Fruit fly (Drosophila melanogaster) whole organism, embryonic: Measurements from ENCODE around the gene CG2865.

Experiments
- Abd-B ChIP-seq: fragments of 200-800 bp; sonication (Bioruptor generic); optimal IDR thresholded peaks from 2 replicates; lab custom pipeline; 2018; ENCODE audit warnings: missing biosample characterization, mild to moderate bottlenecking, missing genetic modification characterization, moderate library complexity
- Ada2b ChIP-seq: fragments of 200-800 bp; sonication (Bioruptor generic); IDR thresholded peaks from 2 replicates; pipeline ENCODE4 v1.3.6; 2022; ENCODE audit warnings: missing biosample characterization, missing genetic modification characterization
- Antp ChIP-seq: fragments of 200-800 bp; sonication (Bioruptor generic); optimal IDR thresholded peaks from 3 replicates; lab custom pipeline; 2016; ENCODE audit warnings: missing biosample characterization, missing genetic modification characterization
- Awh ChIP-seq: fragments of 200-800 bp; sonication (Bioruptor generic); IDR thresholded peaks from 2 replicates; pipeline ENCODE4, ENCODE4 v1.3.6; 2022; ENCODE audit warnings: missing biosample characterization, missing genetic modification characterization
- CG10147 ChIP-seq: fragments of 200-800 bp; sonication (Bioruptor generic); optimal IDR thresholded peaks from 2 replicates; lab custom pipeline; 2019; ENCODE audit warnings: missing biosample characterization, mild to moderate bottlenecking, missing genetic modification characterization, moderate library complexity
- CG12219 ChIP-seq: fragments of 200-800 bp; sonication (Bioruptor generic); optimal IDR thresholded peaks from 3 replicates; lab custom pipeline; 2018; ENCODE audit warnings: missing biosample characterization, mild to moderate bottlenecking, missing genetic modification characterization
- CG12236 ChIP-seq: fragments of 200-800 bp; sonication (Bioruptor generic); optimal IDR thresholded peaks from 2 replicates; lab custom pipeline; 2016; ENCODE audit warnings: missing biosample characterization, missing genetic modification characterization
- CG1233 ChIP-seq: fragments of 200-800 bp; sonication (Bioruptor generic); optimal IDR thresholded peaks from 4 replicates; lab custom pipeline; 2018; ENCODE audit warnings: missing biosample characterization, mild to moderate bottlenecking, missing genetic modification characterization
- CG12391 ChIP-seq: fragments of 200-800 bp; sonication (Bioruptor generic); optimal IDR thresholded peaks from 3 replicates; lab custom pipeline; 2018; ENCODE audit warnings: missing biosample characterization, mild to moderate bottlenecking, missing genetic modification characterization, moderate library complexity
- CG12659 ChIP-seq: fragments of 200-800 bp; sonication (Bioruptor generic); optimal IDR thresholded peaks from 3 replicates; lab custom pipeline; 2017; ENCODE audit warnings: mild to moderate bottlenecking, missing biosample characterization, missing genetic modification reagents, missing genetic modification characterization
- CG13424 ChIP-seq: fragments of 200-800 bp; sonication (Bioruptor generic); optimal IDR thresholded peaks from 2 replicates; lab custom pipeline; 2019; ENCODE audit warnings: missing biosample characterization, mild to moderate bottlenecking, missing genetic modification characterization, moderate library complexity
- CG14050 ChIP-seq: fragments of 200-800 bp; sonication (Bioruptor generic); IDR thresholded peaks from 3 replicates; pipeline ENCODE4 v1.3.6; 2022; ENCODE audit warnings: missing biosample characterization, missing genetic modification characterization
- CG17361 ChIP-seq: fragments of 200-800 bp; sonication (Bioruptor generic); IDR thresholded peaks from 3 replicates; pipeline ENCODE4 v1.3.6; 2022; ENCODE audit warnings: missing biosample characterization, missing genetic modification characterization
- CG17568 ChIP-seq: fragments of 200-800 bp; sonication (Bioruptor generic); optimal IDR thresholded peaks from 2 replicates; lab custom pipeline; 2018; ENCODE audit warnings: missing biosample characterization, mild to moderate bottlenecking, missing genetic modification characterization, moderate library complexity
- CG18476 ChIP-seq: fragments of 200-800 bp; sonication (Bioruptor generic); optimal IDR thresholded peaks from 2 replicates; lab custom pipeline; 2016; ENCODE audit warnings: missing biosample characterization, mild to moderate bottlenecking, missing genetic modification characterization
- CG31224 ChIP-seq: fragments of 200-800 bp; sonication (Bioruptor generic); IDR thresholded peaks from 2 replicates; pipeline ENCODE4 v1.3.6; 2022; ENCODE audit warnings: missing biosample characterization, missing genetic modification characterization
- CG33213 ChIP-seq: fragments of 200-800 bp; sonication (Bioruptor generic); optimal IDR thresholded peaks from 3 replicates; lab custom pipeline; 2016; ENCODE audit warnings: missing biosample characterization, missing genetic modification characterization
- CG4328 ChIP-seq: fragments of 200-800 bp; sonication (Bioruptor generic); optimal IDR thresholded peaks from 3 replicates; lab custom pipeline; 2017; ENCODE audit warnings: missing biosample characterization, missing genetic modification reagents, missing genetic modification characterization
- CG4617 ChIP-seq: fragments of 200-800 bp; sonication (Bioruptor generic); optimal IDR thresholded peaks from 3 replicates; lab custom pipeline; 2016; ENCODE audit warnings: missing biosample characterization, missing genetic modification characterization, borderline replicate concordance
- CG5953 ChIP-seq: fragments of 200-800 bp; sonication (Bioruptor generic); IDR thresholded peaks from 2 replicates; pipeline ENCODE4 v1.3.6; 2022; ENCODE audit warnings: missing biosample characterization, missing genetic modification characterization
- CG6175 ChIP-seq: fragments of 200-800 bp; sonication (Bioruptor generic); IDR thresholded peaks from 3 replicates; pipeline ENCODE4 v1.3.6; 2022; ENCODE audit warnings: missing biosample characterization, missing genetic modification characterization
- Dp ChIP-seq: fragments of 200-800 bp; sonication (Bioruptor generic); optimal IDR thresholded peaks from 2 replicates; lab custom pipeline; 2018; ENCODE audit warnings: missing biosample characterization, mild to moderate bottlenecking, missing genetic modification characterization, moderate library complexity
- Eip74EF ChIP-seq, 2 experiments: fragments of 200-800 bp in 1 of 2; fragments of >200 bp in 1 of 2; sonication (Bioruptor generic) in 1 of 2; optimal IDR thresholded peaks; 2 replicates each; lab custom pipeline; 2017 to 2019; ENCODE audit warnings: missing biosample characterization in 2 of 2, missing genetic modification characterization in 2 of 2, mild to moderate bottlenecking in 1 of 2, moderate library complexity in 1 of 2
- HHEX ChIP-seq: fragments of 200-800 bp; sonication (Bioruptor generic); optimal IDR thresholded peaks from 3 replicates; lab custom pipeline; 2017; ENCODE audit warnings: missing biosample characterization, mild to moderate bottlenecking, missing genetic modification characterization, missing genetic modification reagents
- HLH54F ChIP-seq: fragments of 200-800 bp; sonication (Bioruptor generic); optimal IDR thresholded peaks from 3 replicates; lab custom pipeline; 2016; ENCODE audit warnings: missing biosample characterization, missing genetic modification characterization
- Hr78 ChIP-seq, 2 experiments: fragments of 200-800 bp in 1 of 2; fragments of >200 bp in 1 of 2; sonication (Bioruptor generic) in 1 of 2; optimal IDR thresholded peaks; 2 replicates each; lab custom pipeline; 2017 to 2019; ENCODE audit warnings: missing biosample characterization in 2 of 2, missing genetic modification characterization in 2 of 2, mild to moderate bottlenecking in 1 of 2, moderate library complexity in 1 of 2
- Lhr ChIP-seq: fragments of 200-800 bp; sonication (Bioruptor generic); optimal IDR thresholded peaks from 3 replicates; lab custom pipeline; 2017; ENCODE audit warnings: mild to moderate bottlenecking, missing biosample characterization, missing genetic modification reagents, missing genetic modification characterization
- MESR4 ChIP-seq: fragments of 200-800 bp; sonication (Bioruptor generic); optimal IDR thresholded peaks from 2 replicates; lab custom pipeline; 2018; ENCODE audit warnings: missing biosample characterization, mild to moderate bottlenecking, missing genetic modification characterization, moderate library complexity
- Nf-YC ChIP-seq: fragments of 200-800 bp; optimal IDR thresholded peaks from 3 replicates; lab custom pipeline; 2019; ENCODE audit warnings: missing biosample characterization, mild to moderate bottlenecking, missing genetic modification characterization, moderate library complexity
- bigmax ChIP-seq: fragments of 200-800 bp; sonication (Bioruptor generic); optimal IDR thresholded peaks from 2 replicates; lab custom pipeline; 2018; ENCODE audit warnings: missing biosample characterization, mild to moderate bottlenecking, missing genetic modification characterization
- bsh ChIP-seq, 2 experiments: fragments of 200-800 bp; sonication (Bioruptor generic); optimal IDR thresholded peaks; 2 replicates each; lab custom pipeline; 2017 to 2018; ENCODE audit warnings: mild to moderate bottlenecking in 2 of 2, missing biosample characterization in 2 of 2, missing genetic modification characterization in 2 of 2, moderate library complexity in 1 of 2
- corto ChIP-seq: fragments of 200-800 bp; sonication (Bioruptor generic); optimal IDR thresholded peaks from 2 replicates; lab custom pipeline; 2016; ENCODE audit warnings: missing biosample characterization, mild to moderate bottlenecking, missing genetic modification characterization, moderate library complexity
- crp ChIP-seq, 2 experiments: fragments of 200-800 bp; sonication (Bioruptor generic); optimal IDR thresholded peaks; 2 replicates in 1 of 2; 3 replicates in 1 of 2; lab custom pipeline; 2017; ENCODE audit warnings: missing biosample characterization in 2 of 2, missing genetic modification characterization in 2 of 2, mild to moderate bottlenecking in 1 of 2, moderate library complexity in 1 of 2
- dan ChIP-seq: fragments of 200-800 bp; sonication (Bioruptor generic); IDR thresholded peaks from 2 replicates; pipeline ENCODE4 v1.3.6; 2022; ENCODE audit warnings: missing biosample characterization, missing genetic modification characterization
- ken ChIP-seq: fragments of 200-800 bp; sonication (Bioruptor generic); IDR thresholded peaks from 3 replicates; pipeline ENCODE4 v1.3.6; 2022; ENCODE audit warnings: missing biosample characterization, missing genetic modification characterization
- lov ChIP-seq, 2 experiments: fragments of 200-800 bp in 1 of 2; fragments of >200 bp in 1 of 2; sonication (Bioruptor generic) in 1 of 2; IDR thresholded peaks in 1 of 2; optimal IDR thresholded peaks in 1 of 2; 2 replicates in 1 of 2; 3 replicates in 1 of 2; pipeline versions ENCODE4 v1.3.6 to Lab custom; 2017 to 2022; ENCODE audit warnings: missing biosample characterization in 1 of 2, missing genetic modification characterization in 1 of 2
- org-1 ChIP-seq: fragments of 200-800 bp; sonication (Bioruptor generic); optimal IDR thresholded peaks from 2 replicates; lab custom pipeline; 2017; ENCODE audit warnings: missing biosample characterization, missing genetic modification characterization
- pb ChIP-seq: fragments of 200-800 bp; sonication (Bioruptor generic); optimal IDR thresholded peaks from 3 replicates; lab custom pipeline; 2016; ENCODE audit warnings: missing biosample characterization, missing genetic modification characterization
- slou ChIP-seq: fragments of 200-800 bp; sonication (Bioruptor generic); optimal IDR thresholded peaks from 3 replicates; lab custom pipeline; 2016; ENCODE audit warnings: missing biosample characterization, missing genetic modification characterization
- sob ChIP-seq: fragments of 200-800 bp; sonication (Bioruptor generic); IDR thresholded peaks from 2 replicates; pipeline ENCODE4 v1.3.6; 2022; ENCODE audit warnings: missing biosample characterization, missing genetic modification characterization
- trh ChIP-seq: fragments of 200-800 bp; sonication (Bioruptor generic); optimal IDR thresholded peaks from 2 replicates; lab custom pipeline; 2016; ENCODE audit warnings: missing biosample characterization, missing genetic modification characterization
- ttk ChIP-seq: fragments of 200-800 bp; sonication (Bioruptor generic); IDR thresholded peaks from 2 replicates; pipeline ENCODE4 v2.1.2; 2022; ENCODE audit warnings: missing biosample characterization, missing genetic modification characterization
- tup ChIP-seq: fragments of 200-800 bp; sonication (Bioruptor generic); optimal IDR thresholded peaks from 2 replicates; lab custom pipeline; 2016; ENCODE audit warnings: missing biosample characterization, mild to moderate bottlenecking, missing genetic modification characterization, moderate library complexity
- twi ChIP-seq: fragments of 200-800 bp; optimal IDR thresholded peaks from 2 replicates; lab custom pipeline; 2019; ENCODE audit warnings: missing biosample characterization, mild to moderate bottlenecking, missing genetic modification characterization, moderate library complexity
- tx ChIP-seq: fragments of 200-800 bp; sonication (Bioruptor generic); optimal IDR thresholded peaks from 2 replicates; lab custom pipeline; 2016; ENCODE audit warnings: missing biosample characterization, missing genetic modification characterization
- wdn ChIP-seq: fragments of 200-800 bp; sonication (Bioruptor generic); IDR thresholded peaks from 2 replicates; pipeline ENCODE4 v1.3.6; 2022; ENCODE audit warnings: missing biosample characterization, missing genetic modification characterization
- wor ChIP-seq: fragments of 200-800 bp; sonication (Bioruptor generic); IDR thresholded peaks from 2 replicates; pipeline ENCODE4 v1.3.6; 2022; ENCODE audit warnings: missing biosample characterization, missing genetic modification characterization

CG2865 gene

DNA sequence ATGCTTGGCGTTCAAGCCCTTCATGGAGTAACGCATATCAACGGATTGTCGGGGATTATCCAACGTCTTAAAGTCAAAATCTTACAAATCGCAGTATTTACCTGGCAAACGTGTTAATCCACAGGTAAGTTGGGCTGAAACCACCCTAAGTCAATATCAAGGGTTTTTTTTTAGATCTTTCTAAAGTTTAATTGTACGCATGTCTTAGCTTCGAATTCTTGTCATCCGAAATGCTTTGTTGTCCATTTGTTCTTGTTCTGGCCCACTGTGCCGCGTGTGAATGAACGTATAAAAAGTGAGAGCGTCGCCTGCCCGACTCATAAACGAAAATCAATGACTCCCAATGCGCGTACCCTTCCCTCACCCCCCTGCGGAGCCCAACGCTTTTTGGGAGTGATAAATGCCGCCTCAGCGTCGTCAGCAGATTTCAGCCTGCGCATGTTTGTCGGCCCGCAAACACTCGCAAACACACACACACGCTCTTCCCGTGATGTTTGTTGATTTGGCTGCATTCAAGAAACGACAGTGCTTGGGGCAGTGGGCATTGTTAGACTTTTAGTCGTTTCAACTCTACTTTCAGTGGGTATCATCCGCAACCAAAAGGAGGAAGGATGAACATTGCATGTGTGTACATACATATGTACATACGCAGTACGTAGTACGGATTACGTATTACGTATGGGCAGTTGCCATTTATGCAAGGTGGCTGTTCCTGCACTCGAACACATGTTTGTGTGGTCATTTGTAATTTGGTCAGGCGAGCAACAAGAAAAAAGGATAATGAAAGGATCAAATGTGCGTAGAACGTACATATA lies 3.2 kb upstream of the CG2865 start (continued):
- TF ChIP-seq CG10147 (GFP tag; lab: Kevin White, UChicago) (peak; percentile 91), CG17568 (GFP tag; lab: Kevin White, UChicago) (peak; percentile 85), MESR4 (GFP tag; lab: Kevin White, UChicago) (no peak), CG17361 (GFP tag; lab: Robert Waterston, UW) (peak; percentile 99), twi (peak; percentile 88), CG5953 (0 out of 2 replicates have a peak, but pooled peaks have one; percentile 11), Lhr (GFP tag; lab: Kevin White, UChicago) (peak; percentile 89), Nf-YC (tag; lab: Kevin White, UChicago) (peak; percentile 84), CG12659 (peak; percentile 96), ttk (peak; percentile 64), Awh (GFP tag; lab: Robert Waterston, UW) (peak; percentile 61; the same call in 1 of the 2 replicates), Dp (GFP tag; lab: Kevin White, UChicago) (no peak), lov (optimal IDR thresholded peaks at IDR 0.05; lab: Kevin White, UChicago) (no peak), lov (GFP tag; IDR thresholded peaks at IDR 0.05; lab: Robert Waterston, UW) (0 out of 3 replicates have a peak, but pooled peaks have one; percentile 56), Ada2b (GFP tag; lab: Robert Waterston, UW) (peak; percentile 70), CG6175 (no peak; the same call in 2 of the 3 replicates), CG4328 (peak; percentile 87), HHEX (GFP tag; lab: Kevin White, UChicago) (peak; percentile 94), CG33213 (peak; percentile 87), slou (peak; percentile 77), corto (no peak), bigmax (no peak), CG14050 (GFP tag; lab: Robert Waterston, UW) (peak; percentile 55), CG12236 (GFP tag; lab: Kevin White, UChicago) (peak; percentile 91), HLH54F (peak; percentile 93), tx (GFP tag; lab: Kevin White, UChicago) (peak; percentile 94), CG13424 (tag; lab: Kevin White, UChicago) (peak; percentile 94), wor (GFP tag; lab: Robert Waterston, UW) (peak; percentile 82), CG4617 (GFP tag; lab: Kevin White, UChicago) (peak; percentile 75), CG12219 (GFP tag; lab: Kevin White, UChicago) (peak; percentile 95), bsh (GFP tag; optimal IDR thresholded peaks at IDR 0.05; lab: Kevin White, UChicago) (peak; percentile 90 to 91), org-1 (GFP tag; lab: Kevin White, UChicago) (peak; percentile 98), sob (peak; percentile 76), wdn (GFP tag; lab: Robert Waterston, UW) (no peak), ken (GFP tag; lab: Robert Waterston, UW) (peak; percentile 73; the same call in 2 of the 3 replicates), dan (GFP tag; lab: Robert Waterston, UW) (peak; percentile 50; the same call in 1 of the 2 replicates), CG31224 (GFP tag; lab: Robert Waterston, UW) (peak; percentile 57), CG18476 (peak; percentile 90), crp (GFP tag; optimal IDR thresholded peaks at IDR 0.05; lab: Kevin White, UChicago) (peak in 1 of 2 experiments; percentile 60), tup (GFP tag; lab: Kevin White, UChicago) (peak; percentile 58), trh (peak; percentile 62), Eip74EF (GFP tag; optimal IDR thresholded peaks at IDR 0.05; lab: Kevin White, UChicago) (peak in 1 of 2 experiments; percentile 94), CG1233 (GFP tag; lab: Kevin White, UChicago) (peak; percentile 91), pb (GFP tag; lab: Kevin White, UChicago) (peak; percentile 95), Antp (peak; percentile 96), CG12391 (tag; lab: Kevin White, UChicago) (peak; percentile 91), Hr78 (GFP tag; optimal IDR thresholded peaks at IDR 0.05; lab: Kevin White, UChicago) (peak in 1 of 2 experiments; percentile 87), Abd-B (peak; percentile 94)
